Worm (Caenorhabditis elegans): ENCODE data around the gene str-8.

- TF ChIP-seq ceh-88 (GFP tag; IDR thresholded peaks at IDR 0.05) = no peak
- TF ChIP-seq ztf-4 (tag; optimal IDR thresholded peaks at IDR 0.05) = no peak
- TF ChIP-seq pqm-1 (tag; optimal IDR thresholded peaks at IDR 0.05) = no peak
Measured at ce11 chrV:15773941-15774340, 19.1 kb downstream of the str-8 start.

Data from whole organism, L1 larva.